Fruit fly (Drosophila melanogaster) whole organism, embryonic: ENCODE measurements around the gene CG9393.

ENCODE experiments used
- Aef1 ChIP-seq: fragments of 200-800 bp; sonication (Bioruptor generic); IDR thresholded peaks from 3 replicates; pipeline ENCODE4 v1.3.6; 2022; ENCODE audit warnings: missing biosample characterization, missing genetic modification characterization
- Atf6 ChIP-seq: fragments of 200-800 bp; sonication (Bioruptor generic); IDR thresholded peaks from 2 replicates; pipeline ENCODE4 v1.3.6; 2022; ENCODE audit warnings: missing biosample characterization, missing genetic modification characterization
- CG10366 ChIP-seq: fragments of 200-800 bp; sonication (Bioruptor generic); IDR thresholded peaks from 2 replicates; pipeline ENCODE4 v1.3.6; 2022; ENCODE audit warnings: missing biosample characterization, missing genetic modification characterization
- CG12219 ChIP-seq: fragments of 200-800 bp; sonication (Bioruptor generic); optimal IDR thresholded peaks from 3 replicates; lab custom pipeline; 2018; ENCODE audit warnings: missing biosample characterization, mild to moderate bottlenecking, missing genetic modification characterization
- CG12769 ChIP-seq: fragments of 200-800 bp; sonication (Bioruptor generic); optimal IDR thresholded peaks from 2 replicates; lab custom pipeline; 2019; ENCODE audit warnings: missing biosample characterization, mild to moderate bottlenecking, missing genetic modification characterization, moderate library complexity
- CG13296 ChIP-seq: fragments of 200-800 bp; sonication (Bioruptor generic); optimal IDR thresholded peaks from 3 replicates; lab custom pipeline; 2018; ENCODE audit warnings: missing biosample characterization, mild to moderate bottlenecking, missing genetic modification characterization
- CG14014 ChIP-seq: fragments of 200-800 bp; sonication (Bioruptor generic); IDR thresholded peaks from 2 replicates; pipeline ENCODE4 v1.3.6; 2022; ENCODE audit warnings: missing biosample characterization, missing genetic modification characterization
- CG14050 ChIP-seq: fragments of 200-800 bp; sonication (Bioruptor generic); IDR thresholded peaks from 3 replicates; pipeline ENCODE4 v1.3.6; 2022; ENCODE audit warnings: missing biosample characterization, missing genetic modification characterization
- CG14667 ChIP-seq: fragments of 200-800 bp; sonication (Bioruptor generic); IDR thresholded peaks from 2 replicates; pipeline ENCODE4 v1.3.6; 2022; ENCODE audit warnings: missing biosample characterization, missing genetic modification characterization
- CG15601 ChIP-seq: fragments of 200-800 bp; sonication (Bioruptor generic); optimal IDR thresholded peaks from 3 replicates; lab custom pipeline; 2019; ENCODE audit warnings: missing biosample characterization, mild to moderate bottlenecking, missing genetic modification characterization, moderate library complexity
- CG16779 ChIP-seq: fragments of 200-800 bp; sonication (Bioruptor generic); IDR thresholded peaks from 2 replicates; pipeline ENCODE4 v1.3.6; 2022; ENCODE audit warnings: missing biosample characterization, missing genetic modification characterization
- CG17912 ChIP-seq: fragments of 200-800 bp; sonication (Bioruptor generic); optimal IDR thresholded peaks from 2 replicates; lab custom pipeline; 2018; ENCODE audit warnings: missing biosample characterization, mild to moderate bottlenecking, missing genetic modification characterization
- CG2129 ChIP-seq: fragments of 200-800 bp; sonication (Bioruptor generic); IDR thresholded peaks from 2 replicates; pipeline ENCODE4 v1.3.6; 2022; ENCODE audit warnings: missing biosample characterization, missing genetic modification characterization; ENCODE audit not compliant: partially characterized antibody
- CG3065 ChIP-seq: fragments of 200-800 bp; sonication (Bioruptor generic); optimal IDR thresholded peaks from 2 replicates; lab custom pipeline; 2016; ENCODE audit warnings: missing biosample characterization, missing genetic modification characterization
- CG31224 ChIP-seq: fragments of 200-800 bp; sonication (Bioruptor generic); IDR thresholded peaks from 2 replicates; pipeline ENCODE4 v1.3.6; 2022; ENCODE audit warnings: missing biosample characterization, missing genetic modification characterization
- CG31441 ChIP-seq: fragments of 200-800 bp; sonication (Bioruptor generic); IDR thresholded peaks from 2 replicates; pipeline ENCODE4 v1.3.6; 2022; ENCODE audit warnings: missing biosample characterization, missing genetic modification characterization
- CG42726 ChIP-seq: fragments of 200-800 bp; sonication (Bioruptor generic); IDR thresholded peaks from 2 replicates; pipeline ENCODE4 v1.3.6; 2022; ENCODE audit warnings: missing biosample characterization, missing genetic modification characterization; ENCODE audit not compliant: partially characterized antibody
- CG8290 ChIP-seq, 3 experiments: fragments of 200-800 bp; sonication (Bioruptor generic); optimal IDR thresholded peaks; 2 replicates each; lab custom pipeline; 2016 to 2019; ENCODE audit warnings: missing biosample characterization in 3 of 3, missing genetic modification characterization in 3 of 3, mild to moderate bottlenecking in 2 of 3, moderate library complexity in 1 of 3
- CG8944 ChIP-seq: fragments of 200-800 bp; sonication (Bioruptor generic); optimal IDR thresholded peaks from 3 replicates; lab custom pipeline; 2016; ENCODE audit warnings: missing biosample characterization, missing genetic modification characterization
- CG9797 ChIP-seq: fragments of 200-800 bp; sonication (Bioruptor generic); optimal IDR thresholded peaks from 3 replicates; lab custom pipeline; 2018; ENCODE audit warnings: missing biosample characterization, mild to moderate bottlenecking, missing genetic modification characterization
- CG9932 ChIP-seq: fragments of 200-800 bp; sonication (Bioruptor generic); IDR thresholded peaks from 2 replicates; pipeline ENCODE4 v1.3.6; 2022; ENCODE audit warnings: missing biosample characterization, missing genetic modification characterization
- Hr3 ChIP-seq: fragments of 200-800 bp; sonication (Bioruptor generic); optimal IDR thresholded peaks from 3 replicates; lab custom pipeline; 2016; ENCODE audit warnings: missing biosample characterization, missing genetic modification characterization
- Max ChIP-seq: fragments of 200-800 bp; sonication (Bioruptor generic); optimal IDR thresholded peaks from 2 replicates; lab custom pipeline; 2016; ENCODE audit warnings: missing biosample characterization, mild to moderate bottlenecking, missing genetic modification characterization
- NK7.1 ChIP-seq: fragments of 200-800 bp; sonication (Bioruptor generic); optimal IDR thresholded peaks from 3 replicates; lab custom pipeline; 2016; ENCODE audit warnings: missing biosample characterization, missing genetic modification characterization
- Sry-β ChIP-seq: fragments of 200-800 bp; sonication (Bioruptor generic); optimal IDR thresholded peaks from 2 replicates; lab custom pipeline; 2018; ENCODE audit warnings: missing biosample characterization, mild to moderate bottlenecking, missing genetic modification characterization, moderate library complexity
- Xrp1 ChIP-seq: fragments of 200-800 bp; sonication (Bioruptor generic); IDR thresholded peaks from 2 replicates; pipeline ENCODE4 v1.3.6; 2022; ENCODE audit warnings: missing biosample characterization, missing genetic modification characterization
- ac ChIP-seq: fragments of 200-800 bp; sonication (Bioruptor generic); optimal IDR thresholded peaks from 3 replicates; lab custom pipeline; 2017; ENCODE audit warnings: missing biosample characterization, mild to moderate bottlenecking, missing genetic modification characterization
- cad ChIP-seq: fragments of >200 bp; optimal IDR thresholded peaks from 2 replicates; lab custom pipeline; 2017; ENCODE audit warnings: missing biosample characterization, missing genetic modification characterization
- cato ChIP-seq: fragments of 200-800 bp; sonication (Bioruptor generic); optimal IDR thresholded peaks from 2 replicates; lab custom pipeline; 2016; ENCODE audit warnings: missing biosample characterization, missing genetic modification characterization, borderline replicate concordance
- chinmo ChIP-seq: fragments of 200-800 bp; sonication (Bioruptor generic); IDR thresholded peaks from 4 replicates; pipeline ENCODE4 v1.3.6; 2022; ENCODE audit warnings: missing biosample characterization, missing genetic modification characterization; ENCODE audit not compliant: partially characterized antibody
- danr ChIP-seq: fragments of 200-800 bp; sonication (Bioruptor generic); IDR thresholded peaks from 2 replicates; pipeline ENCODE4 v1.3.6; 2022; ENCODE audit warnings: missing biosample characterization, missing genetic modification characterization
- disco-r ChIP-seq: fragments of 200-800 bp; sonication (Bioruptor generic); optimal IDR thresholded peaks from 2 replicates; lab custom pipeline; 2016; ENCODE audit warnings: missing biosample characterization, missing genetic modification characterization
- eve ChIP-seq, 2 experiments: fragments of >200 bp; optimal IDR thresholded peaks; 2 replicates each; lab custom pipeline; 2017; ENCODE audit warnings: missing biosample characterization in 2 of 2, missing genetic modification characterization in 2 of 2
- fd102C ChIP-seq: fragments of 200-800 bp; sonication (Bioruptor generic); optimal IDR thresholded peaks from 2 replicates; lab custom pipeline; 2018; ENCODE audit warnings: missing biosample characterization, mild to moderate bottlenecking, missing genetic modification characterization, moderate library complexity
- ftz-f1 ChIP-seq: fragments of 200-800 bp; sonication (Bioruptor generic); optimal IDR thresholded peaks from 2 replicates; lab custom pipeline; 2016; ENCODE audit warnings: missing biosample characterization, missing genetic modification characterization
- inv ChIP-seq: fragments of 200-800 bp; sonication (Bioruptor generic); IDR thresholded peaks from 2 replicates; pipeline ENCODE4 v1.3.6; 2022; ENCODE audit warnings: missing biosample characterization, missing genetic modification characterization; ENCODE audit not compliant: partially characterized antibody
- jing ChIP-seq: fragments of 200-800 bp; sonication (Bioruptor generic); optimal IDR thresholded peaks from 2 replicates; lab custom pipeline; 2018; ENCODE audit warnings: missing biosample characterization, mild to moderate bottlenecking, missing genetic modification characterization
- jumu ChIP-seq: fragments of 200-800 bp; sonication (Bioruptor generic); optimal IDR thresholded peaks from 3 replicates; lab custom pipeline; 2016; ENCODE audit warnings: missing biosample characterization, missing genetic modification characterization
- lilli ChIP-seq: fragments of 200-800 bp; sonication (Bioruptor generic); optimal IDR thresholded peaks from 3 replicates; lab custom pipeline; 2016; ENCODE audit warnings: missing biosample characterization, missing genetic modification characterization
- nom ChIP-seq: fragments of 200-800 bp; sonication (Bioruptor generic); optimal IDR thresholded peaks from 2 replicates; lab custom pipeline; 2017; ENCODE audit warnings: missing biosample characterization, missing genetic modification characterization, mild to moderate bottlenecking, moderate library complexity, missing genetic modification reagents
- odd ChIP-seq: fragments of 200-800 bp; sonication (Bioruptor generic); optimal IDR thresholded peaks from 2 replicates; lab custom pipeline; 2017; ENCODE audit warnings: missing biosample characterization, mild to moderate bottlenecking, missing genetic modification characterization
- onecut ChIP-seq: fragments of 200-800 bp; sonication (Bioruptor generic); IDR thresholded peaks from 2 replicates; pipeline ENCODE4 v1.3.6; 2022; ENCODE audit warnings: missing biosample characterization, missing genetic modification characterization
- pzg ChIP-seq: fragments of 200-800 bp; sonication (Bioruptor generic); optimal IDR thresholded peaks from 3 replicates; lab custom pipeline; 2018; ENCODE audit warnings: missing biosample characterization, mild to moderate bottlenecking, missing genetic modification characterization, moderate library complexity
- schlank ChIP-seq: fragments of 200-800 bp; sonication (Bioruptor generic); optimal IDR thresholded peaks from 2 replicates; lab custom pipeline; 2018; ENCODE audit warnings: missing biosample characterization, mild to moderate bottlenecking, missing genetic modification characterization
- sima ChIP-seq: fragments of 200-800 bp; sonication (Bioruptor generic); optimal IDR thresholded peaks from 2 replicates; lab custom pipeline; 2016; ENCODE audit warnings: missing biosample characterization, missing genetic modification characterization
- toy ChIP-seq: fragments of 200-800 bp; sonication (Bioruptor generic); IDR thresholded peaks from 2 replicates; pipeline ENCODE4 v1.3.6; 2022; ENCODE audit warnings: missing biosample characterization, missing genetic modification characterization
- trem ChIP-seq: fragments of 200-800 bp; optimal IDR thresholded peaks from 3 replicates; lab custom pipeline; 2019; ENCODE audit warnings: missing biosample characterization, mild to moderate bottlenecking, missing genetic modification characterization, moderate library complexity
- trh ChIP-seq: fragments of 200-800 bp; sonication (Bioruptor generic); optimal IDR thresholded peaks from 2 replicates; lab custom pipeline; 2016; ENCODE audit warnings: missing biosample characterization, missing genetic modification characterization
- wek ChIP-seq: fragments of 200-800 bp; sonication (Bioruptor generic); optimal IDR thresholded peaks from 3 replicates; lab custom pipeline; 2018; ENCODE audit warnings: missing biosample characterization, mild to moderate bottlenecking, missing genetic modification characterization, moderate library complexity

The CG9393 gene

DNA sequence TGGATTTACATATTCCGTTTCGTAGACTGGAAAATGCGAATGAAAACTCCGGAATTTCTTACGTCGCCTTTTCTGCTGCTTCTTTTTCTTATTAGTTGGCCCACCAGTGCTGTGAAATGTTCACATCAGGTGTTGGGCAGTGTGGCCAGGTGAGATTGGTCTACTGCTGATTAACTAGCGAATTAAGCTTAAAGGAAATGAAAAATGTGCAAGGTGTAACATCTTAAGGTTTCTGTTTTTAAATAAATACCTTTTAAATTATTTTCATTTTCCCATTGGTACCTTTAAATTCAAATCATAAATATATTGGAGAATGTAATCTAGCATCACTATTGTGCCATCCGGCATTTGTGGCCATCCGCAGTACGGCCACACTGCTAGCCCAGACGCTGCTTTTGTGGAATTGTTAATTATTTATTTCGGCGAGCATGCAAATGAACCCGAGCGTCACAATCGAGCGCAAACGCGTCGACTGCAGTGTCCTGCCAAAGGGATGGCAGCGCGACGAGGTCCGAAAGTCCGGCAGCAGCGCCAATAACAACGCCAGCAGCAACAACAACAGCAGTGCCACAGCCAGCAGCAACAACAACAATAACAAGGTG, 4.0 kb downstream of the CG9393 start, which contains the start of the genes AP-1mu and MBD-like (continued):
- TF ChIP-seq Sry-β (peak; percentile 76), trh (GFP tag; lab: Kevin White, UChicago) (no peak), cato (GFP tag; lab: Kevin White, UChicago) (peak; percentile 27), disco-r (no peak), CG16779 (no peak), Hr3 (GFP tag; lab: Kevin White, UChicago) (peak; percentile 66), schlank (tag; lab: Kevin White, UChicago) (no peak), CG9797 (GFP tag; lab: Kevin White, UChicago) (peak; percentile 94), CG2129 (no peak), cad (no peak), CG17912 (GFP tag; lab: Kevin White, UChicago) (peak; percentile 33), CG31441 (peak; percentile 69), ftz-f1 (GFP tag; lab: Kevin White, UChicago) (no peak), toy (GFP tag; lab: Robert Waterston, UW) (0 out of 2 replicates have a peak, but pooled peaks have one; percentile 52), CG14050 (GFP tag; lab: Robert Waterston, UW) (no peak), CG8290 (GFP tag; optimal IDR thresholded peaks at IDR 0.05; lab: Kevin White, UChicago) (peak; percentile 58), CG8290 (tag; optimal IDR thresholded peaks at IDR 0.05; lab: Kevin White, UChicago) (no peak), CG8944 (peak; percentile 63), eve (GFP tag; optimal IDR thresholded peaks at IDR 0.05; lab: Kevin White, UChicago) (no peak), jing (GFP tag; lab: Kevin White, UChicago) (no peak), onecut (GFP tag; lab: Robert Waterston, UW) (peak; percentile 7; the same call in 1 of the 2 replicates), CG12769 (tag; lab: Kevin White, UChicago) (no peak), Atf6 (GFP tag; lab: Robert Waterston, UW) (peak; percentile 67), CG10366 (GFP tag; lab: Robert Waterston, UW) (peak; percentile 35; the same call in 1 of the 2 replicates), nom (GFP tag; lab: Kevin White, UChicago) (no peak), trem (tag; lab: Kevin White, UChicago) (peak; percentile 80), pzg (GFP tag; lab: Kevin White, UChicago) (peak; percentile 78), CG15601 (tag; lab: Kevin White, UChicago) (peak; percentile 58), odd (GFP tag; lab: Kevin White, UChicago) (no peak), sima (no peak), jumu (peak; percentile 69), CG14667 (peak; percentile 43), CG9932 (peak; percentile 83), CG14014 (GFP tag; lab: Robert Waterston, UW) (0 out of 2 replicates have a peak, but pooled peaks have one; percentile 18), lilli (GFP tag; lab: Kevin White, UChicago) (peak; percentile 85), Max (GFP tag; lab: Kevin White, UChicago) (peak; percentile 76), chinmo (GFP tag; lab: Robert Waterston, UW) (0 out of 4 replicates have a peak, but pooled peaks have one; percentile 10), danr (GFP tag; lab: Robert Waterston, UW) (no peak), ac (GFP tag; lab: Kevin White, UChicago) (no peak), inv (GFP tag; lab: Robert Waterston, UW) (0 out of 2 replicates have a peak, but pooled peaks have one; percentile 13), CG42726 (GFP tag; lab: Robert Waterston, UW) (0 out of 2 replicates have a peak, but pooled peaks have one; percentile 3), CG12219 (GFP tag; lab: Kevin White, UChicago) (no peak), Xrp1 (peak; percentile 50), NK7.1 (GFP tag; lab: Kevin White, UChicago) (no peak), fd102C (GFP tag; lab: Kevin White, UChicago) (no peak), wek (GFP tag; lab: Kevin White, UChicago) (no peak), CG3065 (GFP tag; lab: Kevin White, UChicago) (no peak), CG13296 (GFP tag; lab: Kevin White, UChicago) (peak; percentile 31), CG31224 (peak; percentile 49), Aef1 (GFP tag; lab: Robert Waterston, UW) (peak; percentile 52)
